Fruit fly (Drosophila melanogaster): Measurements from ENCODE around the gene P58IPK.

P58IPK gene

DNA sequence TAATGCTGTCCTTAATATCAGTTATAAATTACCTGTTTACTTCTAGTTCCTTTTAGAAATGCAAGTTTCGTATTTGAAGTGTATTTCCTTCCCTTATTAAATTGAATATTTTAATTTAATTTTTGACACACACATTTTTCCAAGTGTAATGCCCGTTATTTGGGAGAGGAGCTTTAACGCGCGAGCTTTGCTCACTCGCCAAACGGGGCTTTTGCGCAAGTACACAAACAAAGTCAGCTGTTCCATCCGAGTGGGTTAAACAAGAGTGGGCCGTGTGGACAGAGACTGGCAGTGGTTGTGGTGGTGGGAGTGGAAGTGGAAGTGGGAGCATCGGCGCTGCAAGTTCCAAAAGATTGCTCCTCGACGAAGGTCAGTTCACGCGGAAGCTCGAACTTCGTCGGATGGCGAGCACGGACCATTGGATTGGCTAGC, 5.6 kb upstream of the P58IPK start, which contains the start of gene CG8301 (continued):
- TF ChIP-seq Hr39 (GFP tag; optimal IDR thresholded peaks at IDR 0.05) (no peak), Hr4 (GFP tag; optimal IDR thresholded peaks at IDR 0.05) (peak; percentile 59), topi (GFP tag; optimal IDR thresholded peaks at IDR 0.05) (no peak), dac (GFP tag; optimal IDR thresholded peaks at IDR 0.05) (no peak), Ets96B (tag; optimal IDR thresholded peaks at IDR 0.05) (peak; percentile 21), CG9139 (GFP tag; optimal IDR thresholded peaks at IDR 0.05) (no peak), acj6 (GFP tag; optimal IDR thresholded peaks at IDR 0.05) (peak; percentile 33), CG8319 (GFP tag; optimal IDR thresholded peaks at IDR 0.05) (no peak), eg (GFP tag; IDR thresholded peaks at IDR 0.05) (peak; percentile 58), ss (GFP tag; optimal IDR thresholded peaks at IDR 0.05) (peak in 1 of 2 experiments; percentile 21), CG11294 (GFP tag; IDR thresholded peaks at IDR 0.05) (no peak), fd85E (GFP tag; optimal IDR thresholded peaks at IDR 0.05) (no peak), cyc (GFP tag; optimal IDR thresholded peaks at IDR 0.05) (no peak), OdsH (GFP tag; optimal IDR thresholded peaks at IDR 0.05) (peak; percentile 53), Eip93F (GFP tag; optimal IDR thresholded peaks at IDR 0.05) (no peak), dsx (GFP tag; optimal IDR thresholded peaks at IDR 0.05; ENCODE audit: poor library complexity, severe bottlenecking) (no peak), CG6808 (GFP tag; optimal IDR thresholded peaks at IDR 0.05) (no peak), Sox102F (GFP tag; optimal IDR thresholded peaks at IDR 0.05) (no peak), Blimp-1 (GFP tag; optimal IDR thresholded peaks at IDR 0.05) (no peak)

DNA sequence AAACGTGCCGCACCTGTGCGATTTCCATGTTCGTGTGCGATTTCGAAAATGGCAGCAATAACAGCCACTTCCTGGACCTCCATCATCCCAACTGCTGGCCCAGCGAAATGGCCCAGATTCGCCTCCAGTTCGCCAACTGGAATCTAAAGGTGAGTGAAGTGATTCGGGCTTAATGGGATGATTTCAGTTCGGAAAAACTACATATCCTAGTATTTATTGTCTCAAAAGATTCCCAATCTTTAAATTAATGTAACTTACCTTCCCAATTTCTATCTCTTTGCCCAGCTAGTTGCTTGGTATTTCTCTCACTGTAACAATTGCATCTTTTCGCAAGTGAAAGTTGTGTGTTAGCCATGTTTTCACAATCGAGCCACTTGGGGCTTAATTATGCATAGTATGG, 4.8 kb upstream of the P58IPK start:
- TF ChIP-seq CG32006 (GFP tag; optimal IDR thresholded peaks at IDR 0.05), result peak; percentile 65
- no peak for TF ChIP-seq dac (GFP tag; optimal IDR thresholded peaks at IDR 0.05)
- TF ChIP-seq Hr4 (GFP tag; optimal IDR thresholded peaks at IDR 0.05), result peak; percentile 74
- TF ChIP-seq Eip78C (GFP tag), result peak; percentile 52
- TF ChIP-seq CG15336 (GFP tag; IDR thresholded peaks at IDR 0.05), result peak; percentile 42; the same call in 1 of the 2 replicates
- TF ChIP-seq CG8119 (GFP tag; IDR thresholded peaks at IDR 0.05), result 0 out of 3 replicates have a peak, but pooled peaks have one; percentile 43

DNA sequence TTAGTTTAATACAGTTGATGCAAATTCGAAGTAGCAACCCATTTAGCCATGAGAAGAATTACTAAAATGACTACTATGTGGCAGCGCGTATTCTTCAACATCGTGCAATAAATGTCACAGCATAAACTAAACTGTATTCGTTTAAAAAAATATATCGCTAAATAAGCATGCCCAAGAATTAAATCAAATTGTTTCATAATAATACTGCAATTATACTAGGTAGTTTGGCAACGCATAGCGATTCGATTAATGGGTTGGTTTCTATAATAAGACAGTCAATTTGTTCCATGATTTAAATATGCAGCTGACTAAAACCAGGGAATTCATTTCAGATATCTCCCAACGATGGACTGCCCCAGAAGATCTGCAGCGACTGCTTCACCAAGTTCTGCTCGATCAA, 3.6 kb upstream of the P58IPK start, which contains the start of gene CG33654:
Gene CG33654, minus strand, starts transcription at position 101 of the 400 bp plus-strand sequence.
- TF ChIP-seq spab (GFP tag; optimal IDR thresholded peaks at IDR 0.05) (no peak), CG16779 (tag; optimal IDR thresholded peaks at IDR 0.05) (no peak), CG6854 (GFP tag; optimal IDR thresholded peaks at IDR 0.05) (no peak), CG32006 (GFP tag; optimal IDR thresholded peaks at IDR 0.05) (no peak), Met (GFP tag; optimal IDR thresholded peaks at IDR 0.05) (no peak), fkh (GFP tag; optimal IDR thresholded peaks at IDR 0.05) (no peak), acj6 (GFP tag; optimal IDR thresholded peaks at IDR 0.05) (no peak), achi (GFP tag; optimal IDR thresholded peaks at IDR 0.05) (no peak)

DNA sequence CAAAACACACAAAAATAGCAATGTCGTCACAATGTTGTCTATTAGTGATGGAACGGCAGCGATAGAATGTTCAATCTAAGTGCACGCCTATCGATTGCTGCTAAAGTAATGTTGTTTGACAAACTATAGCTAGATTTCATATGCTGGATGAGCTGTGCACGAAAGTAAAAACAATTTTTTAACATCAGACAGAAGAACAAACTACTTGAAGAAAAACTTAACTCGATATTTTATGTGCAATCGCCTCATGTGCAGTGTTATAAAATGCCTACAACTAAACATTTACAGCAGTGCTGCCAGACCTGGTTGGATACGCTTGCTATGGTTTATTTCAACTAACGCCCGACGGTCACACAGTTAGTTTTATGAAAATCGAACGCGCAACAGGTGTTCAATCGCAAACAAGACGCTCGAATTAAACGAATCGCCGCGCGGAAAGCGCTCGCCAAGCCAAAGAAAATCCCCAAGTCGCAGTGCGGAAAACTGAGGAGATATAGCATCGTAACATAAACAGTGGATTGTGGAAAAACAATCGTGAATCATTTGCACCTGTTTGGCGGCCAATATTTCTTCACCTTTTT, 4.3 kb downstream of the P58IPK start, which contains the start of the genes bocks and CG8312:
Gene bocks, minus strand, starts transcription at position 51 of the 581 bp plus-strand sequence.
Gene CG8312, plus strand, starts transcription at position 358 of the 581 bp plus-strand sequence.
- TF ChIP-seq CG8119 (GFP tag; IDR thresholded peaks at IDR 0.05) (no peak), CG6792 (GFP tag; optimal IDR thresholded peaks at IDR 0.05) (peak; percentile 16), topi (GFP tag; optimal IDR thresholded peaks at IDR 0.05) (peak; percentile 44), CG10631 (GFP tag; optimal IDR thresholded peaks at IDR 0.05) (peak; percentile 24), salr (GFP tag; optimal IDR thresholded peaks at IDR 0.05) (no peak), CG3919 (GFP tag; optimal IDR thresholded peaks at IDR 0.05) (peak; percentile 27), CG7368 (GFP tag; optimal IDR thresholded peaks at IDR 0.05) (no peak), vri (GFP tag; optimal IDR thresholded peaks at IDR 0.05) (peak; percentile 34), net (GFP tag; optimal IDR thresholded peaks at IDR 0.05) (peak; percentile 10), Hr39 (GFP tag; optimal IDR thresholded peaks at IDR 0.05) (peak; percentile 17), ss (GFP tag; optimal IDR thresholded peaks at IDR 0.05) (peak in 1 of 2 experiments; percentile 14), CG31627 (GFP tag; optimal IDR thresholded peaks at IDR 0.05) (peak; percentile 52), fkh (GFP tag; optimal IDR thresholded peaks at IDR 0.05) (peak; percentile 66), CG9139 (GFP tag; optimal IDR thresholded peaks at IDR 0.05) (no peak), spab (GFP tag; optimal IDR thresholded peaks at IDR 0.05) (no peak), cyc (GFP tag; optimal IDR thresholded peaks at IDR 0.05) (peak; percentile 12), CG8319 (GFP tag; optimal IDR thresholded peaks at IDR 0.05) (no peak), esn (GFP tag; optimal IDR thresholded peaks at IDR 0.05) (peak; percentile 37), dsx (GFP tag; optimal IDR thresholded peaks at IDR 0.05; ENCODE audit: poor library complexity, severe bottlenecking) (peak; percentile 96), CG6854 (GFP tag; optimal IDR thresholded peaks at IDR 0.05) (peak; percentile 50), lz (GFP tag; optimal IDR thresholded peaks at IDR 0.05) (peak; percentile 30), Ets96B (tag; optimal IDR thresholded peaks at IDR 0.05) (no peak), OdsH (GFP tag; optimal IDR thresholded peaks at IDR 0.05) (no peak), CG10669 (GFP tag; optimal IDR thresholded peaks at IDR 0.05) (no peak), Sox14 (GFP tag; optimal IDR thresholded peaks at IDR 0.05) (peak; percentile 53), pdm3 (GFP tag; optimal IDR thresholded peaks at IDR 0.05) (peak; percentile 35)
